Worm (Caenorhabditis elegans) whole organism, mixed stage, embryonic: ENCODE data around the gene Y69H2.3.

Experiments
- elt-3 ChIP-seq: fragments of 150-350 bp; optimal IDR thresholded peaks from 2 replicates; lab custom pipeline; 2014; ENCODE audit warnings: missing biosample characterization, missing genetic modification characterization
- nhr-237 ChIP-seq: fragments of 150-350 bp; optimal IDR thresholded peaks from 2 replicates; lab custom pipeline; 2014; ENCODE audit warnings: missing biosample characterization, missing genetic modification characterization
- pha-4 ChIP-seq: fragments of 150-350 bp; optimal IDR thresholded peaks from 2 replicates; lab custom pipeline; 2018; ENCODE audit warnings: missing biosample characterization, missing genetic modification reagents, missing genetic modification characterization
- unc-39 ChIP-seq: fragments of 150-350 bp; optimal IDR thresholded peaks from 2 replicates; lab custom pipeline; 2014; ENCODE audit warnings: missing biosample characterization, missing genetic modification characterization
- unc-62 ChIP-seq: fragments of 150-350 bp; optimal IDR thresholded peaks from 2 replicates; lab custom pipeline; 2014; ENCODE audit warnings: missing biosample characterization, missing genetic modification reagents, missing genetic modification characterization

- TF ChIP-seq unc-62 (GFP tag; lab: Kevin White, UChicago) = no peak
- TF ChIP-seq pha-4 = no peak
- TF ChIP-seq nhr-237 (tag; lab: Kevin White, UChicago) = no peak
- no peak for TF ChIP-seq unc-39
- no peak for TF ChIP-seq elt-3
These were observed 10.4 kb upstream of the Y69H2.3 start for ce11 chrV:18674367-18674766.
